Fruit fly (Drosophila melanogaster): ENCODE results near the gene Sox21a.

DNA sequence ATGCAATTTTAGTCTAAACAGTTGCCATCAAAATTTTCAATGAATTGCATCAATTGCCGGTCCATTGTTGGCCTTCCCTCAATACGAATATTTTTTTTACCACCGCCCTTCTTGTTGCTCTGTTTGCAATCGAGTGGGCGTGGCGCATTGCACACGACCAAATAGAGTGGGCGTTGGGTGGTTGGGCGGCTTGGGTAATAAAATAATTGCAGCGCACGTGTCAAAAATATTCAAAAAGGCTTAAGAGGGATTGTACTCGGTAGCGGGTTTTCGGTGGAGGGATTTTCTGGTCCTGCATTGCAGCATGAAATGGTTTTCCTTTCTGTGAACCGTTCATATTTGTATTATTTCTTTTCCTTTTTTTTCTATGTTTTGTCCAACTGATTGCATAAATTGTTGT lies 18.9 kb downstream of the Sox21a start:
- TF ChIP-seq Lpt (GFP tag; optimal IDR thresholded peaks at IDR 0.05) (no peak), Hr39 (GFP tag; optimal IDR thresholded peaks at IDR 0.05) (no peak), eg (GFP tag; IDR thresholded peaks at IDR 0.05) (no peak), Sox102F (GFP tag; optimal IDR thresholded peaks at IDR 0.05) (no peak), Ets96B (tag; optimal IDR thresholded peaks at IDR 0.05) (no peak), fd85E (GFP tag; optimal IDR thresholded peaks at IDR 0.05) (no peak), CG7368 (GFP tag; optimal IDR thresholded peaks at IDR 0.05) (no peak)
